Fruit fly (Drosophila melanogaster): ENCODE data around the gene TotE.

Gene TotE

DNA sequence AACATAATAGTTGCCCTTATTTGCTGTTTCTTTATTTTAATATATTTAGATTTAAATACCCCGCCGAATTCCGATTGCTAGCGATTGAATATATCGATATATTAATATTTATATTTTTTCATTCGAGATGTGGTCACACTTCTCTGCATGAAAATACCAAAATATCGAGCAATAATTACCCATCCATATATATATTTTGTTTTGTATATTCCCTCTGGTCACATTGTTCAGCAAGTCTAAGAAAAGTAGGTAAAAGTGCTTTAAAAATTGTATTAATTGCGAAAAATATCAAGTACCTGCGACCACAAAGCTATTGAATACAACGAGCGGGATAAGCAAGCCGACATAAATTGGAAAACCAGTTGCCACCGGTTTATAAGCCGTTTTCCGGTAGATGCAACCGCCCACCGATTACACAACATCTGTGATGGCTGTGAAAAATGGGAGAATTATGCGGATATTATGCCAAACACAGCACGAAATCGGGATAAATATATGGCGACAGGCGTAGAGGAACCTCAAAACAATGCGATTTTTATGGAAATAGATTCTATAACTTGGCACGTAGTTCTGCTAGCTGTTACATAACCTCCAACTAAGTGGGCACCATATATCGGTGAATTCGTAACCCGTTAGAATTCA, 45.3 kb upstream of the TotE start, which contains the start of gene COX4 (continued):
- TF ChIP-seq knrl (GFP tag; IDR thresholded peaks at IDR 0.05; ENCODE audit: partially characterized antibody): peak; percentile 77
- no peak for TF ChIP-seq CG8478 (optimal IDR thresholded peaks at IDR 0.05)
- TF ChIP-seq pzg (GFP tag; optimal IDR thresholded peaks at IDR 0.05): peak; percentile 80
- TF ChIP-seq CG1832 (GFP tag; optimal IDR thresholded peaks at IDR 0.05): no peak
- TF ChIP-seq CG7963 (GFP tag; IDR thresholded peaks at IDR 0.05; ENCODE audit: partially characterized antibody): peak; percentile 57; the same call in 2 of the 3 replicates
- no peak for TF ChIP-seq CG6254 (GFP tag; optimal IDR thresholded peaks at IDR 0.05)
- no peak for TF ChIP-seq CG2202 (tag; optimal IDR thresholded peaks at IDR 0.05)
- TF ChIP-seq E2f2 (GFP tag; IDR thresholded peaks at IDR 0.05): peak; percentile 95
- no peak for TF ChIP-seq D19B (GFP tag; optimal IDR thresholded peaks at IDR 0.05)
- no peak for TF ChIP-seq fd64A (GFP tag; optimal IDR thresholded peaks at IDR 0.05)
- TF ChIP-seq ttk (GFP tag; IDR thresholded peaks at IDR 0.05): no peak
- TF ChIP-seq Side (GFP tag; optimal IDR thresholded peaks at IDR 0.05): no peak
- peak; percentile 18 for TF ChIP-seq CG3995 (GFP tag; optimal IDR thresholded peaks at IDR 0.05)
- TF ChIP-seq CG9817 (tag; optimal IDR thresholded peaks at IDR 0.05): no peak
- no peak for TF ChIP-seq chif (GFP tag; optimal IDR thresholded peaks at IDR 0.05)
- TF ChIP-seq tll (GFP tag; optimal IDR thresholded peaks at IDR 0.05): no peak
- peak; percentile 67 for TF ChIP-seq CG10267 (tag; optimal IDR thresholded peaks at IDR 0.05)
- no peak for TF ChIP-seq CG1024 (GFP tag; IDR thresholded peaks at IDR 0.05)
- peak; percentile 80 for TF ChIP-seq Bgb (GFP tag; IDR thresholded peaks at IDR 0.05; ENCODE audit: partially characterized antibody)
- no peak for TF ChIP-seq HmgD (GFP tag; optimal IDR thresholded peaks at IDR 0.05)
- TF ChIP-seq hkb (optimal IDR thresholded peaks at IDR 0.05): no peak
- no peak for TF ChIP-seq hkb (GFP tag; IDR thresholded peaks at IDR 0.05)
- TF ChIP-seq Dp (GFP tag; optimal IDR thresholded peaks at IDR 0.05): peak; percentile 97
- TF ChIP-seq Dll (GFP tag; IDR thresholded peaks at IDR 0.05; ENCODE audit: partially characterized antibody): peak; percentile 73
- peak; percentile 43 for TF ChIP-seq CG30020 (tag; optimal IDR thresholded peaks at IDR 0.05)
- no peak for TF ChIP-seq CG6765 (GFP tag; optimal IDR thresholded peaks at IDR 0.05)
- no peak for TF ChIP-seq Max (GFP tag; optimal IDR thresholded peaks at IDR 0.05)
- TF ChIP-seq Lhr (GFP tag; optimal IDR thresholded peaks at IDR 0.05): peak; percentile 40
- no peak for TF ChIP-seq CG10366 (GFP tag; IDR thresholded peaks at IDR 0.05)
- TF ChIP-seq HmgZ (tag; optimal IDR thresholded peaks at IDR 0.05): peak; percentile 30
- TF ChIP-seq stwl (tag; optimal IDR thresholded peaks at IDR 0.05): peak; percentile 91
- TF ChIP-seq Opbp (GFP tag; IDR thresholded peaks at IDR 0.05; ENCODE audit: partially characterized antibody): peak; percentile 75; the same call in 2 of the 3 replicates
- TF ChIP-seq ci (GFP tag; IDR thresholded peaks at IDR 0.05): no peak
- TF ChIP-seq CG9876 (GFP tag; optimal IDR thresholded peaks at IDR 0.05): no peak
- no peak for TF ChIP-seq CG1603 (tag; optimal IDR thresholded peaks at IDR 0.05)
- peak; percentile 65 for TF ChIP-seq CG16813 (GFP tag; IDR thresholded peaks at IDR 0.05; ENCODE audit: partially characterized antibody)
- no peak for TF ChIP-seq Antp (GFP tag; optimal IDR thresholded peaks at IDR 0.05)
- TF ChIP-seq CkIIα-i1 (GFP tag; IDR thresholded peaks at IDR 0.05): no peak
- no peak for TF ChIP-seq pros (GFP tag; optimal IDR thresholded peaks at IDR 0.05)
- TF ChIP-seq BEAF-32 (GFP tag; optimal IDR thresholded peaks at IDR 0.05): peak; percentile 78
- no peak for TF ChIP-seq Hr39 (optimal IDR thresholded peaks at IDR 0.05)
- TF ChIP-seq CG15479 (GFP tag; optimal IDR thresholded peaks at IDR 0.05): no peak
- no peak for TF ChIP-seq jigr1 (GFP tag; IDR thresholded peaks at IDR 0.05)
- TF ChIP-seq CG6791 (GFP tag; IDR thresholded peaks at IDR 0.05; ENCODE audit: partially characterized antibody): peak; percentile 62; the same call in 2 of the 3 replicates
- no peak for TF ChIP-seq CG6175 (GFP tag; IDR thresholded peaks at IDR 0.05)
- TF ChIP-seq lab (GFP tag; optimal IDR thresholded peaks at IDR 0.05): no peak
- no peak for TF ChIP-seq Doc2 (GFP tag; IDR thresholded peaks at IDR 0.05)
- TF ChIP-seq CG2116 (GFP tag; optimal IDR thresholded peaks at IDR 0.05): peak; percentile 75
- no peak for TF ChIP-seq trh (GFP tag; optimal IDR thresholded peaks at IDR 0.05)
- TF ChIP-seq CG32772 (GFP tag; IDR thresholded peaks at IDR 0.05): no peak

Data from whole organism, embryonic.